Worm (Caenorhabditis elegans): Measurements from ENCODE around the gene skr-16.

DNA sequence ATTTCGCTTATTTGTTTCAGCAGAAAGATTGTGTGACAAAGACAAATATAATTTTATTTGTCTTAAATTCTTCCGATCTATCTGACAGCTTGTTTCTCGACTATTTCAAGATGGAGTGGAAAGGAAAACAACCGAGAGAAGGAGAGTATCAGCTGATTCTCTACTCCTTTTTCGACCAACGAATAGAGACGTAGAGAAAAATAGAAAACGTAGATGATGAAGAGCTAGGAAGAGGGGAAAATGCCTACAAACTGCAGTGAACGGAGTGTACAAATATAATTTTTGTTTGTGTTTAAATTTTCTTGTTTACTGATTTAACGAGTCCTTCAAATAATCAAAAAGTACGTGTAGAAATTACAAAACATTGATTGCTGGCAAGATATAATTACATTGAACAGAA lies 20.8 kb upstream of the skr-16 start:
- TF ChIP-seq madf-6 (GFP tag; IDR thresholded peaks at IDR 0.05) (no peak), bed-1 (GFP tag; IDR thresholded peaks at IDR 0.05) (no peak), unc-62 (GFP tag; optimal IDR thresholded peaks at IDR 0.05) (no peak), K11D2.4 (GFP tag; IDR thresholded peaks at IDR 0.05) (no peak), lin-26 (GFP tag; IDR thresholded peaks at IDR 0.05) (no peak), akir-1 (GFP tag; optimal IDR thresholded peaks at IDR 0.05) (no peak), snpc-3.4 (tag; optimal IDR thresholded peaks at IDR 0.05) (no peak), repo-1 (tag; optimal IDR thresholded peaks at IDR 0.05) (no peak), F49E8.2 (tag; optimal IDR thresholded peaks at IDR 0.05; ENCODE audit: insufficient read depth) (no peak)

Measured in whole organism, young adult.